Fruit fly (Drosophila melanogaster) whole organism, embryonic: ENCODE measurements around the gene Mnn1.

Source experiments
- CG10209 ChIP-seq: fragments of 200-800 bp; sonication (Bioruptor generic); optimal IDR thresholded peaks from 3 replicates; lab custom pipeline; 2017; ENCODE audit warnings: missing biosample characterization, mild to moderate bottlenecking, missing genetic modification characterization, missing genetic modification reagents
- CG10959 ChIP-seq: fragments of 200-800 bp; sonication (Bioruptor generic); IDR thresholded peaks from 2 replicates; pipeline ENCODE4 v1.3.6; 2022; ENCODE audit warnings: missing biosample characterization, missing genetic modification characterization
- CG12071 ChIP-seq: fragments of 200-800 bp; sonication (Bioruptor generic); optimal IDR thresholded peaks from 3 replicates; lab custom pipeline; 2018; ENCODE audit warnings: missing biosample characterization, mild to moderate bottlenecking, missing genetic modification characterization
- CG13424 ChIP-seq: fragments of 200-800 bp; sonication (Bioruptor generic); optimal IDR thresholded peaks from 2 replicates; lab custom pipeline; 2019; ENCODE audit warnings: missing biosample characterization, mild to moderate bottlenecking, missing genetic modification characterization, moderate library complexity
- CG13775 ChIP-seq: fragments of 200-800 bp; sonication (Bioruptor generic); optimal IDR thresholded peaks from 3 replicates; lab custom pipeline; 2017; ENCODE audit warnings: missing biosample characterization, mild to moderate bottlenecking, missing genetic modification characterization
- CG14014 ChIP-seq: fragments of 200-800 bp; sonication (Bioruptor generic); IDR thresholded peaks from 2 replicates; pipeline ENCODE4 v1.3.6; 2022; ENCODE audit warnings: missing biosample characterization, missing genetic modification characterization
- CG15011 ChIP-seq: fragments of 200-800 bp; sonication (Bioruptor generic); optimal IDR thresholded peaks from 3 replicates; lab custom pipeline; 2018; ENCODE audit warnings: missing biosample characterization, mild to moderate bottlenecking, missing genetic modification characterization
- CG17186 ChIP-seq: fragments of 200-800 bp; sonication (Bioruptor generic); optimal IDR thresholded peaks from 3 replicates; lab custom pipeline; 2017; ENCODE audit warnings: missing biosample characterization, missing genetic modification reagents, missing genetic modification characterization
- CG1792 ChIP-seq: fragments of 200-800 bp; sonication (Bioruptor generic); optimal IDR thresholded peaks from 2 replicates; lab custom pipeline; 2016; ENCODE audit warnings: missing biosample characterization, missing genetic modification characterization
- CG2116 ChIP-seq: fragments of 200-800 bp; sonication (Bioruptor generic); optimal IDR thresholded peaks from 3 replicates; lab custom pipeline; 2018; ENCODE audit warnings: missing biosample characterization, mild to moderate bottlenecking, missing genetic modification characterization
- CG2712 ChIP-seq: fragments of 200-800 bp; optimal IDR thresholded peaks from 3 replicates; lab custom pipeline; 2019; ENCODE audit warnings: missing biosample characterization, mild to moderate bottlenecking, missing genetic modification characterization, moderate library complexity
- CG30403 ChIP-seq: fragments of 200-800 bp; sonication (Bioruptor generic); optimal IDR thresholded peaks from 3 replicates; lab custom pipeline; 2016; ENCODE audit warnings: missing biosample characterization, missing genetic modification characterization
- CG31224 ChIP-seq: fragments of 200-800 bp; sonication (Bioruptor generic); IDR thresholded peaks from 2 replicates; pipeline ENCODE4 v1.3.6; 2022; ENCODE audit warnings: missing biosample characterization, missing genetic modification characterization
- CG32767 ChIP-seq: fragments of 200-800 bp; sonication (Bioruptor generic); IDR thresholded peaks from 2 replicates; pipeline ENCODE4 v1.3.6; 2022; ENCODE audit warnings: missing biosample characterization, missing genetic modification characterization
- CG4617 ChIP-seq: fragments of 200-800 bp; sonication (Bioruptor generic); optimal IDR thresholded peaks from 3 replicates; lab custom pipeline; 2016; ENCODE audit warnings: missing biosample characterization, missing genetic modification characterization, borderline replicate concordance
- CG6813 ChIP-seq: fragments of 200-800 bp; sonication (Bioruptor generic); optimal IDR thresholded peaks from 2 replicates; lab custom pipeline; 2017; ENCODE audit warnings: missing biosample characterization, missing genetic modification characterization, mild to moderate bottlenecking, moderate library complexity, missing genetic modification reagents
- CG8765 ChIP-seq: fragments of 200-800 bp; sonication (Bioruptor generic); IDR thresholded peaks from 2 replicates; pipeline ENCODE4 v1.3.6; 2022; ENCODE audit warnings: missing biosample characterization, missing genetic modification characterization
- CG9727 ChIP-seq: fragments of 200-800 bp; sonication (Bioruptor generic); optimal IDR thresholded peaks from 3 replicates; lab custom pipeline; 2017; ENCODE audit warnings: missing biosample characterization, mild to moderate bottlenecking, missing genetic modification characterization
- CG9797 ChIP-seq: fragments of 200-800 bp; sonication (Bioruptor generic); optimal IDR thresholded peaks from 3 replicates; lab custom pipeline; 2018; ENCODE audit warnings: missing biosample characterization, mild to moderate bottlenecking, missing genetic modification characterization
- CTCF ChIP-seq: fragments of 200-800 bp; sonication (Bioruptor generic); optimal IDR thresholded peaks from 2 replicates; lab custom pipeline; 2017; ENCODE audit warnings: missing biosample characterization, mild to moderate bottlenecking, missing genetic modification characterization, moderate library complexity
- Chrac-16 ChIP-seq: fragments of 200-800 bp; sonication (Bioruptor generic); optimal IDR thresholded peaks from 3 replicates; lab custom pipeline; 2016; ENCODE audit warnings: missing biosample characterization, missing genetic modification characterization
- Dad ChIP-seq: fragments of 200-800 bp; sonication (Bioruptor generic); optimal IDR thresholded peaks from 3 replicates; lab custom pipeline; 2016; ENCODE audit warnings: missing biosample characterization, missing genetic modification characterization
- E2f2 ChIP-seq: fragments of 200-800 bp; sonication (Bioruptor generic); IDR thresholded peaks from 2 replicates; pipeline ENCODE4 v1.3.6; 2022; ENCODE audit warnings: missing biosample characterization, missing genetic modification characterization
- ERR ChIP-seq: fragments of 200-800 bp; sonication (Bioruptor generic); optimal IDR thresholded peaks from 2 replicates; lab custom pipeline; 2016; ENCODE audit warnings: missing biosample characterization, missing genetic modification characterization
- Hsf ChIP-seq: fragments of 200-800 bp; sonication (Bioruptor generic); optimal IDR thresholded peaks from 3 replicates; lab custom pipeline; 2016; ENCODE audit warnings: missing biosample characterization, missing genetic modification characterization
- Lpt ChIP-seq: fragments of >200 bp; optimal IDR thresholded peaks from 2 replicates; lab custom pipeline; 2018; ENCODE audit warnings: missing biosample characterization, missing genetic modification characterization
- MESR4 ChIP-seq: fragments of 200-800 bp; sonication (Bioruptor generic); optimal IDR thresholded peaks from 2 replicates; lab custom pipeline; 2018; ENCODE audit warnings: missing biosample characterization, mild to moderate bottlenecking, missing genetic modification characterization, moderate library complexity
- NFAT ChIP-seq: fragments of 200-800 bp; sonication (Bioruptor generic); IDR thresholded peaks from 2 replicates; pipeline ENCODE4 v1.3.6; 2022; ENCODE audit warnings: missing biosample characterization, missing genetic modification characterization
- Nf-YB ChIP-seq: fragments of 200-800 bp; sonication (Bioruptor generic); optimal IDR thresholded peaks from 3 replicates; lab custom pipeline; 2019; ENCODE audit warnings: missing biosample characterization, mild to moderate bottlenecking, missing genetic modification characterization, moderate library complexity
- Nf-YC ChIP-seq: fragments of 200-800 bp; optimal IDR thresholded peaks from 3 replicates; lab custom pipeline; 2019; ENCODE audit warnings: missing biosample characterization, mild to moderate bottlenecking, missing genetic modification characterization, moderate library complexity
- Oaz ChIP-seq: fragments of 200-800 bp; sonication (Bioruptor generic); IDR thresholded peaks from 2 replicates; pipeline ENCODE4 v1.3.6; 2022; ENCODE audit warnings: missing biosample characterization, missing genetic modification characterization
- Optix ChIP-seq: fragments of 200-800 bp; sonication (Bioruptor generic); IDR thresholded peaks from 3 replicates; pipeline ENCODE4 v1.3.6; 2022; ENCODE audit warnings: missing biosample characterization, missing genetic modification characterization
- Xrp1 ChIP-seq: fragments of 200-800 bp; sonication (Bioruptor generic); IDR thresholded peaks from 2 replicates; pipeline ENCODE4 v1.3.6; 2022; ENCODE audit warnings: missing biosample characterization, missing genetic modification characterization
- YL-1 ChIP-seq: fragments of 200-800 bp; sonication (Bioruptor generic); optimal IDR thresholded peaks from 3 replicates; lab custom pipeline; 2017; ENCODE audit warnings: missing biosample characterization, mild to moderate bottlenecking, missing genetic modification characterization
- abd-A ChIP-seq: fragments of 200-800 bp; sonication (Bioruptor generic); optimal IDR thresholded peaks from 3 replicates; lab custom pipeline; 2019; ENCODE audit warnings: missing biosample characterization, mild to moderate bottlenecking, missing genetic modification characterization, moderate library complexity
- dimm ChIP-seq: fragments of 200-800 bp; sonication (Bioruptor generic); IDR thresholded peaks from 2 replicates; pipeline ENCODE4 v1.3.6; 2022; ENCODE audit warnings: missing biosample characterization, missing genetic modification characterization
- fd3F ChIP-seq: fragments of 200-800 bp; sonication (Bioruptor generic); optimal IDR thresholded peaks from 2 replicates; lab custom pipeline; 2018; ENCODE audit warnings: missing biosample characterization, mild to moderate bottlenecking, missing genetic modification characterization, moderate library complexity
- gro ChIP-seq: fragments of 200-800 bp; sonication (Bioruptor generic); optimal IDR thresholded peaks from 2 replicates; lab custom pipeline; 2016; ENCODE audit warnings: missing biosample characterization, missing genetic modification characterization
- hb ChIP-seq: fragments of 200-800 bp; sonication (Bioruptor generic); IDR thresholded peaks from 3 replicates; pipeline ENCODE4 v1.3.6; 2022; ENCODE audit warnings: missing biosample characterization, missing genetic modification characterization; ENCODE audit not compliant: partially characterized antibody
- kah ChIP-seq: fragments of 200-800 bp; sonication (Bioruptor generic); optimal IDR thresholded peaks from 2 replicates; lab custom pipeline; 2018; ENCODE audit warnings: missing biosample characterization, mild to moderate bottlenecking, missing genetic modification characterization
- lola ChIP-seq, 3 experiments: fragments of >200 bp in 2 of 3; fragments of 200-800 bp in 1 of 3; sonication (Bioruptor generic) in 1 of 3; optimal IDR thresholded peaks; 2 replicates each; lab custom pipeline; 2017 to 2019; ENCODE audit warnings: missing biosample characterization in 3 of 3, missing genetic modification characterization in 3 of 3, mild to moderate bottlenecking in 1 of 3, moderate library complexity in 1 of 3
- nom ChIP-seq: fragments of 200-800 bp; sonication (Bioruptor generic); optimal IDR thresholded peaks from 2 replicates; lab custom pipeline; 2017; ENCODE audit warnings: missing biosample characterization, missing genetic modification characterization, mild to moderate bottlenecking, moderate library complexity, missing genetic modification reagents
- odd ChIP-seq: fragments of 200-800 bp; sonication (Bioruptor generic); optimal IDR thresholded peaks from 2 replicates; lab custom pipeline; 2017; ENCODE audit warnings: missing biosample characterization, mild to moderate bottlenecking, missing genetic modification characterization
- sisA ChIP-seq: fragments of 200-800 bp; sonication (Bioruptor generic); IDR thresholded peaks from 2 replicates; pipeline ENCODE4 v1.3.6; 2022; ENCODE audit warnings: missing biosample characterization, missing genetic modification characterization
- sqz ChIP-seq: fragments of 200-800 bp; sonication (Bioruptor generic); optimal IDR thresholded peaks from 3 replicates; lab custom pipeline; 2018; ENCODE audit warnings: missing biosample characterization, mild to moderate bottlenecking, missing genetic modification characterization
- tgo ChIP-seq: fragments of 200-800 bp; sonication (Bioruptor generic); IDR thresholded peaks from 3 replicates; pipeline ENCODE4 v1.3.6; 2022; ENCODE audit warnings: missing biosample characterization, missing genetic modification characterization
- tin ChIP-seq: fragments of 200-800 bp; sonication (Bioruptor generic); optimal IDR thresholded peaks from 3 replicates; lab custom pipeline; 2016; ENCODE audit warnings: missing biosample characterization, missing genetic modification characterization
- tio ChIP-seq: fragments of 200-800 bp; sonication (Bioruptor generic); optimal IDR thresholded peaks from 2 replicates; lab custom pipeline; 2017; ENCODE audit warnings: missing biosample characterization, missing genetic modification characterization, inconsistent platforms
- tna ChIP-seq: fragments of 200-800 bp; sonication (Bioruptor generic); IDR thresholded peaks from 2 replicates; pipeline ENCODE4 v1.3.6; 2022; ENCODE audit warnings: missing biosample characterization, missing genetic modification characterization; ENCODE audit not compliant: partially characterized antibody
- trem ChIP-seq: fragments of 200-800 bp; optimal IDR thresholded peaks from 3 replicates; lab custom pipeline; 2019; ENCODE audit warnings: missing biosample characterization, mild to moderate bottlenecking, missing genetic modification characterization, moderate library complexity
- vvl ChIP-seq: fragments of 200-800 bp; sonication (Bioruptor generic); IDR thresholded peaks from 2 replicates; pipeline ENCODE4 v1.3.6; 2022; ENCODE audit warnings: missing biosample characterization, missing genetic modification characterization
- yki ChIP-seq: fragments of >200 bp; optimal IDR thresholded peaks from 3 replicates; lab custom pipeline; 2018

Gene Mnn1

dm6 chr2L:7037773-7038327 is 18.3 kb upstream of the Mnn1 start, which contains the start of gene milt (continued):
- no peak for TF ChIP-seq vvl (GFP tag; lab: Robert Waterston, UW)
- TF ChIP-seq tgo (GFP tag; lab: Robert Waterston, UW): no peak
- no peak for TF ChIP-seq sisA (GFP tag; lab: Robert Waterston, UW)
- TF ChIP-seq CG12071: no peak
- no peak for TF ChIP-seq CG9797
- peak; percentile 78 for TF ChIP-seq CG17186 (GFP tag; lab: Kevin White, UChicago)
- TF ChIP-seq fd3F (GFP tag; lab: Kevin White, UChicago): no peak
- TF ChIP-seq Optix (GFP tag; lab: Robert Waterston, UW): no peak
- TF ChIP-seq abd-A (tag; lab: Kevin White, UChicago): no peak
- peak; percentile 50 for TF ChIP-seq trem (tag; lab: Kevin White, UChicago)
- peak; percentile 52 for TF ChIP-seq ERR (GFP tag; lab: Kevin White, UChicago)
- TF ChIP-seq CG30403: peak; percentile 18
- TF ChIP-seq Nf-YB (GFP tag; lab: Kevin White, UChicago): peak; percentile 93
- peak; percentile 94 for TF ChIP-seq CG2116 (GFP tag; lab: Kevin White, UChicago)
- peak; percentile 78 for TF ChIP-seq CG4617 (GFP tag; lab: Kevin White, UChicago)
- no peak for TF ChIP-seq yki
- TF ChIP-seq Hsf (GFP tag; lab: Kevin White, UChicago): peak; percentile 22
- no peak for TF ChIP-seq Dad (GFP tag; lab: Kevin White, UChicago)
- TF ChIP-seq Nf-YC: peak; percentile 98
- TF ChIP-seq CG13775 (GFP tag; lab: Kevin White, UChicago): no peak
- no peak for TF ChIP-seq Lpt
- no peak for TF ChIP-seq tio (GFP tag; lab: Kevin White, UChicago)
- no peak for TF ChIP-seq CG10959 (GFP tag; lab: Robert Waterston, UW)
- TF ChIP-seq odd (GFP tag; lab: Kevin White, UChicago): no peak
- TF ChIP-seq CG15011: no peak
- TF ChIP-seq tin (GFP tag; lab: Kevin White, UChicago): no peak
- peak; percentile 70 for TF ChIP-seq MESR4 (GFP tag; lab: Kevin White, UChicago)
- no peak for TF ChIP-seq CTCF (GFP tag; lab: Kevin White, UChicago)
- 0 out of 2 replicates have a peak, but pooled peaks have one; percentile 22 for TF ChIP-seq Xrp1 (GFP tag; lab: Robert Waterston, UW)
- TF ChIP-seq lola (GFP tag; optimal IDR thresholded peaks at IDR 0.05; lab: Kevin White, UChicago): no peak
- no peak for TF ChIP-seq nom (GFP tag; lab: Kevin White, UChicago)
- peak; percentile 72 for TF ChIP-seq E2f2 (GFP tag; lab: Robert Waterston, UW)
- no peak for TF ChIP-seq CG10209 (GFP tag; lab: Kevin White, UChicago)
- TF ChIP-seq tna (GFP tag; lab: Robert Waterston, UW): peak; percentile 92
- no peak for TF ChIP-seq CG9727 (GFP tag; lab: Kevin White, UChicago)
- TF ChIP-seq YL-1 (GFP tag; lab: Kevin White, UChicago): peak; percentile 88
- peak; percentile 22 for TF ChIP-seq CG1792 (GFP tag; lab: Kevin White, UChicago)
- TF ChIP-seq CG2712 (tag; lab: Kevin White, UChicago): peak; percentile 21
- peak; percentile 15 for TF ChIP-seq gro (GFP tag; lab: Kevin White, UChicago)
- no peak for TF ChIP-seq CG32767 (GFP tag; lab: Robert Waterston, UW)
- TF ChIP-seq CG14014 (GFP tag; lab: Robert Waterston, UW): no peak
- TF ChIP-seq hb: peak; percentile 92
- no peak for TF ChIP-seq dimm (GFP tag; lab: Robert Waterston, UW)
- TF ChIP-seq kah (GFP tag; lab: Kevin White, UChicago): no peak
- no peak for TF ChIP-seq CG13424 (tag; lab: Kevin White, UChicago)
- TF ChIP-seq sqz (GFP tag; lab: Kevin White, UChicago): peak; percentile 93
- TF ChIP-seq CG31224: no peak
- no peak for TF ChIP-seq Chrac-16 (GFP tag; lab: Kevin White, UChicago)
- no peak for TF ChIP-seq Oaz (GFP tag; lab: Robert Waterston, UW)
- TF ChIP-seq CG8765 (GFP tag; lab: Robert Waterston, UW): no peak
- no peak for TF ChIP-seq CG6813 (GFP tag; lab: Kevin White, UChicago)
- TF ChIP-seq NFAT (GFP tag; lab: Robert Waterston, UW): 0 out of 2 replicates have a peak, but pooled peaks have one; percentile 3
